Worm (Caenorhabditis elegans): ENCODE data around the gene gst-23.

The gst-23 gene

ce11 chrV:3279138-3279537 is 36.1 kb downstream of the gst-23 start:
- TF ChIP-seq mdl-1 (tag; optimal IDR thresholded peaks at IDR 0.05) (no peak), fkh-2 (tag; optimal IDR thresholded peaks at IDR 0.05) (no peak), ceh-16 (tag; optimal IDR thresholded peaks at IDR 0.05) (no peak), egl-5 (tag; optimal IDR thresholded peaks at IDR 0.05) (peak; percentile 26), unc-62 (GFP tag; optimal IDR thresholded peaks at IDR 0.05) (no peak), nhr-25 (tag; optimal IDR thresholded peaks at IDR 0.05) (no peak), pha-4 (tag; optimal IDR thresholded peaks at IDR 0.05) (no peak), fkh-10 (GFP tag; optimal IDR thresholded peaks at IDR 0.05) (no peak)

DNA sequence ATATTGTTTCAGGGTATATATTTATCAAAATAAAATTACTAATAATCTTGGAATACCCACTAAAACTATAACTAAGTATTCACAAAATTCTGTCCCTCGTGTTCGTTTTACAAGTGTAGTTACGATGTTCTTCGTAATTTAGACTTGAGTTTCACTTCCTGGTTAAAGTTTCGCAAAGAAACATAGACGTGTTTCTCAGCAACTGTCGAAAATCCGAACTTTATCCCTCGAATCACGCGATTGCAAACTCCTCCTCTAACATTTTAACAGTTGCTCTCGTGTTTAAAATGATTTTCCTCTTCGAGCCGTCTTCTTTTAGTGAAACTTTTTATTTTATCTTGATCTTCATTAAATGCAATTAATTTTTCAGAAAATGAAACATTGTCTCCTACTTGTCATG is 36.9 kb downstream of the gst-23 start, which contains the start of gene T28A11.2:
Gene T28A11.2 (plus strand): TSS at position 371 of the 400 bp plus-strand sequence.
- no peak for TF ChIP-seq egl-5 (tag; optimal IDR thresholded peaks at IDR 0.05)
- TF ChIP-seq R02D3.7 (tag; optimal IDR thresholded peaks at IDR 0.05), result no peak
- TF ChIP-seq egl-27 (tag; optimal IDR thresholded peaks at IDR 0.05), result no peak
- TF ChIP-seq fkh-2 (tag; optimal IDR thresholded peaks at IDR 0.05), result no peak
- no peak for TF ChIP-seq nhr-77 (tag; optimal IDR thresholded peaks at IDR 0.05)
- no peak for TF ChIP-seq sea-2 (GFP tag; optimal IDR thresholded peaks at IDR 0.05)
- TF ChIP-seq pha-4 (tag; optimal IDR thresholded peaks at IDR 0.05), result no peak
- TF ChIP-seq mml-1 (tag; optimal IDR thresholded peaks at IDR 0.05), result no peak
- TF ChIP-seq ceh-16 (tag; optimal IDR thresholded peaks at IDR 0.05), result no peak
- no peak for TF ChIP-seq jun-1 (tag; optimal IDR thresholded peaks at IDR 0.05)
- TF ChIP-seq fos-1 (tag; optimal IDR thresholded peaks at IDR 0.05), result no peak
- TF ChIP-seq elt-3 (tag; optimal IDR thresholded peaks at IDR 0.05), result no peak
- TF ChIP-seq elt-2 (tag; optimal IDR thresholded peaks at IDR 0.05), result no peak
- no peak for TF ChIP-seq elt-1 (tag; optimal IDR thresholded peaks at IDR 0.05)
- no peak for TF ChIP-seq nhr-28 (tag; optimal IDR thresholded peaks at IDR 0.05)
- TF ChIP-seq hmg-11 (tag; optimal IDR thresholded peaks at IDR 0.05), result no peak

- no peak for TF ChIP-seq pqm-1 (tag; optimal IDR thresholded peaks at IDR 0.05)
- no peak for TF ChIP-seq ceh-28 (tag; optimal IDR thresholded peaks at IDR 0.05)
- TF ChIP-seq pha-4 (tag; optimal IDR thresholded peaks at IDR 0.05), result no peak
- TF ChIP-seq nhr-237 (tag; optimal IDR thresholded peaks at IDR 0.05), result no peak
- no peak for TF ChIP-seq elt-3 (tag; optimal IDR thresholded peaks at IDR 0.05)
- TF ChIP-seq elt-1 (tag; optimal IDR thresholded peaks at IDR 0.05), result no peak
- no peak for TF ChIP-seq ceh-82 (tag; optimal IDR thresholded peaks at IDR 0.05)
- no peak for TF ChIP-seq tbx-2 (tag; optimal IDR thresholded peaks at IDR 0.05)
- TF ChIP-seq ztf-4 (tag; optimal IDR thresholded peaks at IDR 0.05), result no peak
- TF ChIP-seq nhr-43 (tag; optimal IDR thresholded peaks at IDR 0.05; ENCODE audit: poor library complexity, severe bottlenecking), result no peak
- TF ChIP-seq nhr-25 (tag; optimal IDR thresholded peaks at IDR 0.05), result no peak
- TF ChIP-seq ama-1 (optimal IDR thresholded peaks at IDR 0.05), result no peak
Measured at ce11 chrV:3281523-3281922, 38.4 kb downstream of the gst-23 start, which contains the start of gene T28A11.25. T28A11.25 (plus strand) TSS chrV:3281823.

- no peak for TF ChIP-seq unc-39 (tag; optimal IDR thresholded peaks at IDR 0.05)
- no peak for TF ChIP-seq elt-3 (tag; optimal IDR thresholded peaks at IDR 0.05)
- no peak for TF ChIP-seq ceh-28 (tag; optimal IDR thresholded peaks at IDR 0.05)
- TF ChIP-seq ztf-4 (tag; optimal IDR thresholded peaks at IDR 0.05), result no peak
Measured at ce11 chrV:3282957-3283356, 39.9 kb downstream of the gst-23 start, which contains the start of gene str-64. str-64 (plus strand) TSS chrV:3283257.

ce11 chrV:3284629-3285028 is 41.5 kb downstream of the gst-23 start, which contains the start of gene F35F10.5:
F35F10.5 (plus strand) TSS chrV:3284929.
- no peak for TF ChIP-seq nhr-237 (tag; optimal IDR thresholded peaks at IDR 0.05)
- no peak for TF ChIP-seq mdl-1 (tag; optimal IDR thresholded peaks at IDR 0.05)
- no peak for TF ChIP-seq ceh-9 (tag; optimal IDR thresholded peaks at IDR 0.05)
- TF ChIP-seq nhr-23 (tag; optimal IDR thresholded peaks at IDR 0.05), result no peak
- TF ChIP-seq ceh-82 (tag; optimal IDR thresholded peaks at IDR 0.05), result no peak
- no peak for TF ChIP-seq nhr-12 (tag; optimal IDR thresholded peaks at IDR 0.05)
- TF ChIP-seq mml-1 (tag; optimal IDR thresholded peaks at IDR 0.05), result no peak
- no peak for TF ChIP-seq ztf-11 (tag; optimal IDR thresholded peaks at IDR 0.05)
- TF ChIP-seq unc-62 (GFP tag; optimal IDR thresholded peaks at IDR 0.05), result no peak

ce11 chrV:3287330-3287729 is 44.2 kb downstream of the gst-23 start, which contains the start of gene F35F10.7:
F35F10.7 (minus strand) TSS chrV:3287430.
- TF ChIP-seq lin-39 (tag; optimal IDR thresholded peaks at IDR 0.05) (no peak), nhr-28 (tag; optimal IDR thresholded peaks at IDR 0.05) (no peak), nhr-25 (tag; optimal IDR thresholded peaks at IDR 0.05) (no peak)
